Fruit fly (Drosophila melanogaster) whole organism, adult: ENCODE measurements around the gene Chc.

Source experiments
- CG11617 ChIP-seq: fragments of 200-800 bp; sonication (Bioruptor generic); optimal IDR thresholded peaks from 2 replicates; lab custom pipeline; 2017; ENCODE audit warnings: mild to moderate bottlenecking, missing biosample characterization, missing genetic modification reagents, missing genetic modification characterization
- CG12768 ChIP-seq: fragments of 200-800 bp; sonication (Bioruptor generic); optimal IDR thresholded peaks from 2 replicates; lab custom pipeline; 2017; ENCODE audit warnings: missing biosample characterization, missing genetic modification characterization, mild to moderate bottlenecking, moderate library complexity, missing genetic modification reagents
- CG14711 ChIP-seq: fragments of 200-800 bp; sonication (Bioruptor generic); optimal IDR thresholded peaks from 2 replicates; lab custom pipeline; 2018; ENCODE audit warnings: missing biosample characterization, mild to moderate bottlenecking, missing genetic modification characterization, moderate library complexity
- CG33017 ChIP-seq: fragments of 200-800 bp; sonication (Bioruptor generic); optimal IDR thresholded peaks from 2 replicates; lab custom pipeline; 2018; ENCODE audit warnings: missing biosample characterization, mild to moderate bottlenecking, missing genetic modification characterization, moderate library complexity
- CG7045 ChIP-seq: fragments of 200-800 bp; sonication (Bioruptor generic); optimal IDR thresholded peaks from 2 replicates; lab custom pipeline; 2017; ENCODE audit warnings: missing biosample characterization, mild to moderate bottlenecking, missing genetic modification characterization
- CG7101 ChIP-seq: fragments of 200-800 bp; sonication (Bioruptor generic); optimal IDR thresholded peaks from 2 replicates; lab custom pipeline; 2018; ENCODE audit warnings: missing biosample characterization, mild to moderate bottlenecking, missing genetic modification characterization, moderate library complexity
- Clk ChIP-seq: fragments of 200-800 bp; sonication (Bioruptor generic); optimal IDR thresholded peaks from 2 replicates; lab custom pipeline; 2017; ENCODE audit warnings: missing biosample characterization, missing genetic modification characterization
- Crg-1 ChIP-seq: fragments of 200-800 bp; sonication (Bioruptor generic); optimal IDR thresholded peaks from 2 replicates; lab custom pipeline; 2016; ENCODE audit warnings: missing biosample characterization, missing genetic modification characterization
- Hr96 ChIP-seq: fragments of 200-800 bp; sonication (Bioruptor generic); optimal IDR thresholded peaks from 2 replicates; lab custom pipeline; 2016; ENCODE audit warnings: missing biosample characterization, missing genetic modification characterization
- Mnt ChIP-seq: fragments of 200-800 bp; sonication (Bioruptor generic); optimal IDR thresholded peaks from 2 replicates; lab custom pipeline; 2016; ENCODE audit warnings: missing biosample characterization, mild to moderate bottlenecking, missing genetic modification characterization
- kay ChIP-seq: fragments of 200-800 bp; sonication (Bioruptor generic); peaks from one replicate; lab custom pipeline; 2016; ENCODE audit warnings: missing biosample characterization, missing genetic modification characterization, borderline replicate concordance
- pad ChIP-seq: fragments of 200-800 bp; sonication (Bioruptor generic); optimal IDR thresholded peaks from 3 replicates; lab custom pipeline; 2017; ENCODE audit warnings: missing biosample characterization, missing genetic modification characterization, mild to moderate bottlenecking, moderate library complexity, missing genetic modification reagents
- toe ChIP-seq: fragments of 200-800 bp; sonication (Bioruptor generic); optimal IDR thresholded peaks from 2 replicates; lab custom pipeline; 2016; ENCODE audit warnings: missing biosample characterization, missing genetic modification characterization

- TF ChIP-seq Crg-1 (GFP tag; lab: Kevin White, UChicago): no peak
- no peak for TF ChIP-seq pad (GFP tag; lab: Kevin White, UChicago)
- TF ChIP-seq CG7045 (GFP tag; lab: Kevin White, UChicago): no peak
- TF ChIP-seq CG7101: no peak
- no peak for TF ChIP-seq kay
- TF ChIP-seq CG12768: no peak
- no peak for TF ChIP-seq Clk (GFP tag; lab: Kevin White, UChicago)
- no peak for TF ChIP-seq CG33017 (tag; lab: Kevin White, UChicago)
- TF ChIP-seq CG11617 (GFP tag; lab: Kevin White, UChicago): no peak
- no peak for TF ChIP-seq Hr96 (GFP tag; lab: Kevin White, UChicago)
- TF ChIP-seq Mnt: no peak
- TF ChIP-seq CG14711 (tag; lab: Kevin White, UChicago): no peak
- TF ChIP-seq toe (GFP tag; lab: Kevin White, UChicago): no peak
Measured at dm6 chrX:15809255-15809654, 26.0 kb downstream of the Chc start, which contains the start of gene CG8509.
